Fruit fly (Drosophila melanogaster) whole organism, embryonic: ENCODE results near the gene EMC5.
A peak's percentile ranks its signal among the peaks of the same experiment; 100 is the strongest.

Experiments used
- Aef1 ChIP-seq: fragments of 200-800 bp; sonication (Bioruptor generic); IDR thresholded peaks from 3 replicates; pipeline ENCODE4 v1.3.6; 2022; ENCODE audit warnings: missing biosample characterization, missing genetic modification characterization
- B-H1 ChIP-seq: fragments of 200-800 bp; sonication (Bioruptor generic); IDR thresholded peaks from 3 replicates; pipeline ENCODE4 v1.3.6; 2022; ENCODE audit warnings: missing biosample characterization, missing genetic modification characterization
- BEAF-32 ChIP-seq: fragments of 200-800 bp; sonication (Bioruptor generic); optimal IDR thresholded peaks from 3 replicates; lab custom pipeline; 2017; ENCODE audit warnings: missing biosample characterization, missing genetic modification characterization, mild to moderate bottlenecking, moderate library complexity, missing genetic modification reagents
- C15 ChIP-seq: fragments of 200-800 bp; sonication (Bioruptor generic); IDR thresholded peaks from 3 replicates; pipeline ENCODE4 v1.3.6; 2022; ENCODE audit warnings: missing biosample characterization, missing genetic modification characterization
- CG10274 ChIP-seq: fragments of 200-800 bp; sonication (Bioruptor generic); optimal IDR thresholded peaks from 3 replicates; lab custom pipeline; 2017; ENCODE audit warnings: missing biosample characterization, mild to moderate bottlenecking, missing genetic modification characterization
- CG10366 ChIP-seq: fragments of 200-800 bp; sonication (Bioruptor generic); IDR thresholded peaks from 2 replicates; pipeline ENCODE4 v1.3.6; 2022; ENCODE audit warnings: missing biosample characterization, missing genetic modification characterization
- CG10431 ChIP-seq: fragments of 200-800 bp; sonication (Bioruptor generic); optimal IDR thresholded peaks from 3 replicates; lab custom pipeline; 2018; ENCODE audit warnings: missing biosample characterization, mild to moderate bottlenecking, missing genetic modification characterization
- CG10462 ChIP-seq: fragments of 200-800 bp; sonication (Bioruptor generic); optimal IDR thresholded peaks from 2 replicates; lab custom pipeline; 2016; ENCODE audit warnings: missing biosample characterization, missing genetic modification characterization
- CG12659 ChIP-seq: fragments of 200-800 bp; sonication (Bioruptor generic); optimal IDR thresholded peaks from 3 replicates; lab custom pipeline; 2017; ENCODE audit warnings: mild to moderate bottlenecking, missing biosample characterization, missing genetic modification reagents, missing genetic modification characterization
- CG12744 ChIP-seq: fragments of 200-800 bp; sonication (Bioruptor generic); optimal IDR thresholded peaks from 2 replicates; lab custom pipeline; 2016; ENCODE audit warnings: missing biosample characterization, missing genetic modification characterization
- CG14965 ChIP-seq: fragments of 200-800 bp; sonication (Bioruptor generic); optimal IDR thresholded peaks from 2 replicates; lab custom pipeline; 2016; ENCODE audit warnings: missing biosample characterization, missing genetic modification characterization, borderline replicate concordance
- CG15479 ChIP-seq: fragments of 200-800 bp; sonication (Bioruptor generic); optimal IDR thresholded peaks from 3 replicates; lab custom pipeline; 2019; ENCODE audit warnings: missing biosample characterization, mild to moderate bottlenecking, missing genetic modification characterization, moderate library complexity
- CG17802 ChIP-seq: fragments of 200-800 bp; sonication (Bioruptor generic); optimal IDR thresholded peaks from 2 replicates; lab custom pipeline; 2018; ENCODE audit warnings: missing biosample characterization, mild to moderate bottlenecking, missing genetic modification characterization, moderate library complexity
- CG30431 ChIP-seq: fragments of 200-800 bp; sonication (Bioruptor generic); optimal IDR thresholded peaks from 2 replicates; lab custom pipeline; 2017; ENCODE audit warnings: missing biosample characterization, missing genetic modification characterization
- CG32532 ChIP-seq: fragments of 200-800 bp; sonication (Bioruptor generic); IDR thresholded peaks from 2 replicates; pipeline ENCODE4 v1.3.6; 2022; ENCODE audit warnings: missing biosample characterization, missing genetic modification characterization
- CG34224 ChIP-seq: fragments of 200-800 bp; sonication (Bioruptor generic); IDR thresholded peaks from 3 replicates; pipeline ENCODE4 v1.3.6; 2022; ENCODE audit warnings: missing biosample characterization, missing genetic modification characterization; ENCODE audit not compliant: partially characterized antibody
- CG4617 ChIP-seq: fragments of 200-800 bp; sonication (Bioruptor generic); optimal IDR thresholded peaks from 3 replicates; lab custom pipeline; 2016; ENCODE audit warnings: missing biosample characterization, missing genetic modification characterization, borderline replicate concordance
- CG8359 ChIP-seq: fragments of 200-800 bp; sonication (Bioruptor generic); optimal IDR thresholded peaks from 2 replicates; lab custom pipeline; 2017; ENCODE audit warnings: missing biosample characterization, mild to moderate bottlenecking, missing genetic modification characterization, borderline replicate concordance
- CG9797 ChIP-seq: fragments of 200-800 bp; sonication (Bioruptor generic); optimal IDR thresholded peaks from 3 replicates; lab custom pipeline; 2018; ENCODE audit warnings: missing biosample characterization, mild to moderate bottlenecking, missing genetic modification characterization
- CG9817 ChIP-seq: fragments of 200-800 bp; sonication (Bioruptor generic); optimal IDR thresholded peaks from 2 replicates; lab custom pipeline; 2018; ENCODE audit warnings: missing biosample characterization, mild to moderate bottlenecking, missing genetic modification characterization, moderate library complexity
- CTCF ChIP-seq: fragments of 200-800 bp; sonication (Bioruptor generic); optimal IDR thresholded peaks from 2 replicates; lab custom pipeline; 2017; ENCODE audit warnings: missing biosample characterization, mild to moderate bottlenecking, missing genetic modification characterization, moderate library complexity
- D19B ChIP-seq: fragments of 200-800 bp; sonication (Bioruptor generic); optimal IDR thresholded peaks from 2 replicates; lab custom pipeline; 2017; ENCODE audit warnings: missing biosample characterization, mild to moderate bottlenecking, missing genetic modification characterization
- Dp ChIP-seq: fragments of 200-800 bp; sonication (Bioruptor generic); optimal IDR thresholded peaks from 2 replicates; lab custom pipeline; 2018; ENCODE audit warnings: missing biosample characterization, mild to moderate bottlenecking, missing genetic modification characterization, moderate library complexity
- Ets65A ChIP-seq: fragments of 200-800 bp; sonication (Bioruptor generic); peaks from one replicate; lab custom pipeline; 2016; ENCODE audit warnings: missing biosample characterization, missing genetic modification characterization
- Gsc ChIP-seq: fragments of 200-800 bp; sonication (Bioruptor generic); IDR thresholded peaks from 2 replicates; pipeline ENCODE4 v1.3.6; 2022; ENCODE audit warnings: missing biosample characterization, missing genetic modification characterization
- Gug ChIP-seq: fragments of 200-800 bp; sonication (Bioruptor generic); IDR thresholded peaks from 4 replicates; pipeline ENCODE4 v1.3.6; 2022; ENCODE audit warnings: missing biosample characterization, missing genetic modification characterization
- Hr51 ChIP-seq, 2 experiments: fragments of 200-800 bp; sonication (Bioruptor generic); optimal IDR thresholded peaks; 2 replicates in 1 of 2; 3 replicates in 1 of 2; lab custom pipeline; 2016 to 2018; ENCODE audit warnings: missing biosample characterization in 2 of 2, missing genetic modification characterization in 2 of 2, mild to moderate bottlenecking in 1 of 2, moderate library complexity in 1 of 2
- Lhr ChIP-seq: fragments of 200-800 bp; sonication (Bioruptor generic); optimal IDR thresholded peaks from 3 replicates; lab custom pipeline; 2017; ENCODE audit warnings: mild to moderate bottlenecking, missing biosample characterization, missing genetic modification reagents, missing genetic modification characterization
- Spps ChIP-seq: fragments of 200-800 bp; sonication (Bioruptor generic); optimal IDR thresholded peaks from 2 replicates; lab custom pipeline; 2018; ENCODE audit warnings: missing biosample characterization, mild to moderate bottlenecking, missing genetic modification characterization
- Stat92E ChIP-seq, 3 experiments: fragments of >200 bp in 2 of 3; fragments of 200-800 bp in 1 of 3; sonication (Bioruptor generic) in 1 of 3; optimal IDR thresholded peaks; 2 replicates each; lab custom pipeline; 2017 to 2019; ENCODE audit warnings: missing biosample characterization in 3 of 3, missing genetic modification characterization in 3 of 3, mild to moderate bottlenecking in 1 of 3, moderate library complexity in 1 of 3
- Trl ChIP-seq, 3 experiments: fragments of >200 bp in 2 of 3; fragments of 200-800 bp in 1 of 3; sonication (Bioruptor generic) in 1 of 3; optimal IDR thresholded peaks; 2 replicates in 1 of 3; 3 replicates in 2 of 3; lab custom pipeline; 2016 to 2017; ENCODE audit warnings: missing biosample characterization in 1 of 3, missing genetic modification characterization in 1 of 3
- Xbp1 ChIP-seq: fragments of 200-800 bp; sonication (Bioruptor generic); optimal IDR thresholded peaks from 3 replicates; lab custom pipeline; 2016; ENCODE audit warnings: missing biosample characterization, mild to moderate bottlenecking, missing genetic modification characterization
- YL-1 ChIP-seq: fragments of 200-800 bp; sonication (Bioruptor generic); optimal IDR thresholded peaks from 3 replicates; lab custom pipeline; 2017; ENCODE audit warnings: missing biosample characterization, mild to moderate bottlenecking, missing genetic modification characterization
- ato ChIP-seq: fragments of 200-800 bp; sonication (Bioruptor generic); IDR thresholded peaks from 2 replicates; pipeline ENCODE4 v1.3.6; 2022; ENCODE audit warnings: missing biosample characterization, missing genetic modification characterization; ENCODE audit not compliant: partially characterized antibody
- btn ChIP-seq: fragments of 200-800 bp; sonication (Bioruptor generic); optimal IDR thresholded peaks from 2 replicates; lab custom pipeline; 2016; ENCODE audit warnings: missing biosample characterization, missing genetic modification characterization
- cg ChIP-seq: fragments of 200-800 bp; sonication (Bioruptor generic); optimal IDR thresholded peaks from 3 replicates; lab custom pipeline; 2019; ENCODE audit warnings: missing biosample characterization, mild to moderate bottlenecking, missing genetic modification characterization, moderate library complexity
- crol ChIP-seq: fragments of 200-800 bp; sonication (Bioruptor generic); IDR thresholded peaks from 2 replicates; pipeline ENCODE4 v1.3.6; 2022; ENCODE audit warnings: missing biosample characterization, missing genetic modification characterization
- crp ChIP-seq, 2 experiments: fragments of 200-800 bp; sonication (Bioruptor generic); optimal IDR thresholded peaks; 2 replicates in 1 of 2; 3 replicates in 1 of 2; lab custom pipeline; 2017; ENCODE audit warnings: missing biosample characterization in 2 of 2, missing genetic modification characterization in 2 of 2, mild to moderate bottlenecking in 1 of 2, moderate library complexity in 1 of 2
- emc ChIP-seq: fragments of 200-800 bp; sonication (Bioruptor generic); optimal IDR thresholded peaks from 2 replicates; lab custom pipeline; 2016; ENCODE audit warnings: missing biosample characterization, missing genetic modification characterization
- h ChIP-seq: fragments of >200 bp; optimal IDR thresholded peaks from 2 replicates; lab custom pipeline; 2017
- hbn ChIP-seq: fragments of 200-800 bp; sonication (Bioruptor generic); IDR thresholded peaks from 2 replicates; pipeline ENCODE4 v1.3.6; 2022; ENCODE audit warnings: missing biosample characterization, missing genetic modification characterization; ENCODE audit not compliant: partially characterized antibody
- hkb ChIP-seq, 2 experiments: fragments of 200-800 bp in 1 of 2; fragments of >200 bp in 1 of 2; sonication (Bioruptor generic) in 1 of 2; IDR thresholded peaks in 1 of 2; optimal IDR thresholded peaks in 1 of 2; 2 replicates each; pipeline versions ENCODE4 v1.3.6 to Lab custom; 2017 to 2022; ENCODE audit warnings: missing biosample characterization in 1 of 2, missing genetic modification characterization in 1 of 2
- lola ChIP-seq, 3 experiments: fragments of >200 bp in 2 of 3; fragments of 200-800 bp in 1 of 3; sonication (Bioruptor generic) in 1 of 3; optimal IDR thresholded peaks; 2 replicates each; lab custom pipeline; 2017 to 2019; ENCODE audit warnings: missing biosample characterization in 3 of 3, missing genetic modification characterization in 3 of 3, mild to moderate bottlenecking in 1 of 3, moderate library complexity in 1 of 3
- psq ChIP-seq: fragments of 200-800 bp; sonication (Bioruptor generic); optimal IDR thresholded peaks from 2 replicates; lab custom pipeline; 2017; ENCODE audit warnings: missing biosample characterization, missing genetic modification characterization
- ranshi ChIP-seq: fragments of 200-800 bp; sonication (Bioruptor generic); IDR thresholded peaks from 2 replicates; pipeline ENCODE4 v1.3.6; 2022; ENCODE audit warnings: missing biosample characterization, missing genetic modification characterization
- slou ChIP-seq: fragments of 200-800 bp; sonication (Bioruptor generic); optimal IDR thresholded peaks from 3 replicates; lab custom pipeline; 2016; ENCODE audit warnings: missing biosample characterization, missing genetic modification characterization
- sob ChIP-seq: fragments of 200-800 bp; sonication (Bioruptor generic); IDR thresholded peaks from 2 replicates; pipeline ENCODE4 v1.3.6; 2022; ENCODE audit warnings: missing biosample characterization, missing genetic modification characterization
- tap ChIP-seq: fragments of 200-800 bp; optimal IDR thresholded peaks from 3 replicates; lab custom pipeline; 2019; ENCODE audit warnings: missing biosample characterization, mild to moderate bottlenecking, missing genetic modification characterization, moderate library complexity

The EMC5 gene

dm6 chr2L:18953512-18954254, 33.8 kb upstream of the EMC5 start (continued):
- no peak for TF ChIP-seq slou
- no peak for TF ChIP-seq CG15479 (GFP tag; lab: Kevin White, UChicago)
- no peak for TF ChIP-seq Gsc (GFP tag; lab: Robert Waterston, UW)
- no peak for TF ChIP-seq CG34224 (GFP tag; lab: Robert Waterston, UW)
- TF ChIP-seq btn (GFP tag; lab: Kevin White, UChicago) = no peak
- TF ChIP-seq hkb (optimal IDR thresholded peaks at IDR 0.05; lab: Kevin White, UChicago) = no peak
- TF ChIP-seq hkb (GFP tag; IDR thresholded peaks at IDR 0.05; lab: Robert Waterston, UW) = no peak
- TF ChIP-seq Gug (GFP tag; lab: Robert Waterston, UW) = no peak
- no peak for TF ChIP-seq psq (GFP tag; lab: Kevin White, UChicago)
- TF ChIP-seq Hr51 (GFP tag; optimal IDR thresholded peaks at IDR 0.05; lab: Kevin White, UChicago) = peak in 1 of 2 experiments; percentile 37
- no peak for TF ChIP-seq CG4617 (GFP tag; lab: Kevin White, UChicago)
- TF ChIP-seq CG10431 (GFP tag; lab: Kevin White, UChicago) = no peak
- TF ChIP-seq lola (GFP tag; optimal IDR thresholded peaks at IDR 0.05; lab: Kevin White, UChicago) = peak in 1 of 3 experiments; percentile 21
- TF ChIP-seq sob (GFP tag; lab: Robert Waterston, UW) = no peak; the same call in 1 of the 2 replicates
- no peak for TF ChIP-seq CG10462
- TF ChIP-seq C15 (GFP tag; lab: Robert Waterston, UW) = no peak
- no peak for TF ChIP-seq CG8359 (GFP tag; lab: Kevin White, UChicago)
- no peak for TF ChIP-seq BEAF-32 (GFP tag; lab: Kevin White, UChicago)
- no peak for TF ChIP-seq h (lab: Kevin White, UChicago)
- TF ChIP-seq D19B = peak; percentile 22
- TF ChIP-seq ato = no peak
- TF ChIP-seq CG12659 = peak; percentile 58
- TF ChIP-seq ranshi (GFP tag; lab: Robert Waterston, UW) = 0 out of 2 replicates have a peak, but pooled peaks have one; percentile 25
- no peak for TF ChIP-seq CG12744
- no peak for TF ChIP-seq Lhr (GFP tag; lab: Kevin White, UChicago)
- TF ChIP-seq CG9817 (tag; lab: Kevin White, UChicago) = peak; percentile 34
- TF ChIP-seq CG17802 (tag; lab: Kevin White, UChicago) = no peak
- TF ChIP-seq Stat92E (GFP tag; optimal IDR thresholded peaks at IDR 0.05; lab: Kevin White, UChicago) = no peak
- TF ChIP-seq B-H1 (GFP tag; lab: Robert Waterston, UW) = no peak
- no peak for TF ChIP-seq YL-1 (GFP tag; lab: Kevin White, UChicago)
- no peak for TF ChIP-seq CG14965 (GFP tag; lab: Kevin White, UChicago)
- no peak for TF ChIP-seq Dp (GFP tag; lab: Kevin White, UChicago)
- no peak for TF ChIP-seq emc (GFP tag; lab: Kevin White, UChicago)
- TF ChIP-seq CG9797 = no peak
- no peak for TF ChIP-seq Aef1 (GFP tag; lab: Robert Waterston, UW)
- no peak for TF ChIP-seq Ets65A (GFP tag; lab: Kevin White, UChicago)
- no peak for TF ChIP-seq CG10366 (GFP tag; lab: Robert Waterston, UW)
- TF ChIP-seq hbn (GFP tag; lab: Robert Waterston, UW) = no peak
- no peak for TF ChIP-seq crp (GFP tag; optimal IDR thresholded peaks at IDR 0.05; lab: Kevin White, UChicago)
- TF ChIP-seq CG32532 = peak; percentile 19; the same call in 1 of the 2 replicates
- TF ChIP-seq Xbp1 (GFP tag; lab: Kevin White, UChicago) = no peak
- TF ChIP-seq tap (tag; lab: Kevin White, UChicago) = no peak
- no peak for TF ChIP-seq cg (GFP tag; lab: Kevin White, UChicago)
- TF ChIP-seq CG30431 (GFP tag; lab: Kevin White, UChicago) = no peak
- no peak for TF ChIP-seq CG10274
- no peak for TF ChIP-seq crol (GFP tag; lab: Robert Waterston, UW)
- no peak for TF ChIP-seq Trl (optimal IDR thresholded peaks at IDR 0.05; lab: Kevin White, UChicago)
- TF ChIP-seq Trl (GFP tag; optimal IDR thresholded peaks at IDR 0.05; lab: Kevin White, UChicago) = no peak
- no peak for TF ChIP-seq CTCF (GFP tag; lab: Kevin White, UChicago)
- no peak for TF ChIP-seq Spps
